Worm (Caenorhabditis elegans): ENCODE results near the gene D1044.6.

DNA sequence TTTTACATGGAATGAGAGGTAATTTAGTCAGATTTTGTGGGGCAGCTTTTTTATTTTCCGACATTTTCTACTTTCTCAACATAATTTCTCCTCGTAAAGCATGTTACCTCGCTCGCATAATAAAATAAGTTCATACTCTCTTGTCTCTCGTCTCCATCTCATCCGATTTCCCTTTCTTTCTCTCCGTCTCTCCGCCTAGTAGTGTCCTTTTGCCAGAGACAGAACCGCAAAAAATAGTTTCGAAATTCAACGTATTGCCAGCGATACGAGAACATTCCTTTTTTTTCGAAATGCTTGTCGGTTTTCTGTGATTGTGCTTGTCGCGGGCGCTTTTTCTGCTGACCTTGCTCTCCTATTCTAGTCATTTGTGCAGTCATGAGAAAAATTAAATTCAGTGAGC lies 38.8 kb downstream of the D1044.6 start:
- TF ChIP-seq fos-1 (tag; optimal IDR thresholded peaks at IDR 0.05) (peak; percentile 50), ceh-82 (tag; optimal IDR thresholded peaks at IDR 0.05) (no peak), nhr-237 (tag; optimal IDR thresholded peaks at IDR 0.05) (no peak), elt-1 (tag; optimal IDR thresholded peaks at IDR 0.05) (no peak), lin-39 (tag; optimal IDR thresholded peaks at IDR 0.05) (no peak), R02D3.7 (tag; optimal IDR thresholded peaks at IDR 0.05) (no peak), elt-3 (tag; optimal IDR thresholded peaks at IDR 0.05) (no peak), blmp-1 (tag; optimal IDR thresholded peaks at IDR 0.05; ENCODE audit: insufficient read depth) (peak; percentile 50), alr-1 (tag; optimal IDR thresholded peaks at IDR 0.05) (no peak), dmd-4 (tag; optimal IDR thresholded peaks at IDR 0.05) (no peak), nhr-12 (tag; optimal IDR thresholded peaks at IDR 0.05) (no peak), zag-1 (tag; optimal IDR thresholded peaks at IDR 0.05) (no peak), nhr-6 (tag; optimal IDR thresholded peaks at IDR 0.05) (peak; percentile 2)
